Worm (Caenorhabditis elegans): ENCODE measurements around the gene nhr-55.

DNA sequence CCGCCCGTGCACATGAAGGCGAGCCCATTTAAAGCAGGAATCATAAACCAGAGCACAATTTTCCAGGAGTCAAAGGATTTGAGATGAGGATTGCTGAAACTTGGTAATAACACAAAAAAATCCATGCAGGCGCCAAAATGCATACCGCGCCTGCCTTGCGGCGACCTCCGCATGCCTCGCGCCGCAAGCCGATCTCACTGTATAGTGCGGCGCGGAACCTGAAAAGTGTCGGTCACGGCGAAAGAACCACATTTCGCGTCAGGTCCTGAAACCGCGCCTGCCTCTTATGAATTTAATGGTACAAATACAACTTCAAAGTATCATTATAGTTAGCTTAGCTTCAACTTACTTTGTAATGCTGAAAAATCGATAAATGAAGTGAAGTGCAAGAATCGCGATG, 22.6 kb downstream of the nhr-55 start:
- TF ChIP-seq ztf-23 (GFP tag; IDR thresholded peaks at IDR 0.05) (no peak), flt-1 (GFP tag; IDR thresholded peaks at IDR 0.05) (no peak)

All from whole organism, midembryonic.